Worm (Caenorhabditis elegans) whole organism, L2 larva: Measurements from ENCODE around the gene C48B4.11.

Experiments used
- F13H6.1 ChIP-seq: sonication (generic microtip); optimal IDR thresholded peaks from 2 replicates; lab custom pipeline; 2016; ENCODE audit warnings: missing genetic modification characterization, missing compliant biosample characterization
- R02D3.7 ChIP-seq: fragments of 150-350 bp; optimal IDR thresholded peaks from 2 replicates; lab custom pipeline; 2014; ENCODE audit warnings: missing biosample characterization, missing genetic modification characterization
- Y55F3AM.14 ChIP-seq: fragments of 200-800 bp; sonication (Bioruptor generic); optimal IDR thresholded peaks from 2 replicates; lab custom pipeline; 2018; ENCODE audit warnings: mild to moderate bottlenecking, missing genetic modification characterization, missing compliant biosample characterization
- ZK546.5 ChIP-seq: sonication (generic microtip); optimal IDR thresholded peaks from 2 replicates; lab custom pipeline; 2017; ENCODE audit warnings: missing biosample characterization, missing genetic modification characterization
- alr-1 ChIP-seq: fragments of 150-350 bp; optimal IDR thresholded peaks from 2 replicates; lab custom pipeline; 2014; ENCODE audit warnings: missing biosample characterization, missing genetic modification characterization
- aly-2 ChIP-seq: fragments of 150-350 bp; optimal IDR thresholded peaks from 2 replicates; lab custom pipeline; 2014; ENCODE audit warnings: missing biosample characterization, missing genetic modification characterization
- ama-1 ChIP-seq: fragments of 150-350 bp; optimal IDR thresholded peaks from 2 replicates; lab custom pipeline; 2018; ENCODE audit warnings: inconsistent platforms
- blmp-1 ChIP-seq: sonication (generic microtip); optimal IDR thresholded peaks from 2 replicates; lab custom pipeline; 2017; ENCODE audit warnings: missing genetic modification characterization, mild to moderate bottlenecking, missing compliant biosample characterization, antibody characterized with exemption, moderate library complexity; ENCODE audit not compliant: insufficient read depth
- ceh-16 ChIP-seq: fragments of 150-350 bp; optimal IDR thresholded peaks from 2 replicates; lab custom pipeline; 2014; ENCODE audit warnings: missing biosample characterization, missing genetic modification characterization
- crh-2 ChIP-seq: sonication (generic microtip); optimal IDR thresholded peaks from 2 replicates; lab custom pipeline; 2017; ENCODE audit warnings: missing biosample characterization, missing genetic modification characterization
- dmd-4 ChIP-seq: sonication (generic microtip); optimal IDR thresholded peaks from 2 replicates; lab custom pipeline; 2017; ENCODE audit warnings: missing biosample characterization, missing genetic modification characterization
- elt-1 ChIP-seq: fragments of 150-350 bp; optimal IDR thresholded peaks from 2 replicates; lab custom pipeline; 2014; ENCODE audit warnings: missing biosample characterization, missing genetic modification characterization
- elt-3 ChIP-seq: sonication (generic microtip); optimal IDR thresholded peaks from 2 replicates; lab custom pipeline; 2017; ENCODE audit warnings: missing biosample characterization, missing genetic modification characterization
- fos-1 ChIP-seq: fragments of 150-350 bp; optimal IDR thresholded peaks from 2 replicates; lab custom pipeline; 2014; ENCODE audit warnings: missing biosample characterization, missing genetic modification characterization
- gmeb-1 ChIP-seq: fragments of 150-350 bp; optimal IDR thresholded peaks from 2 replicates; lab custom pipeline; 2014; ENCODE audit warnings: missing biosample characterization, missing genetic modification characterization
- lin-11 ChIP-seq: fragments of 150-350 bp; sonication (generic microtip); optimal IDR thresholded peaks from 2 replicates; lab custom pipeline; 2014; ENCODE audit warnings: missing biosample characterization, missing genetic modification characterization, inconsistent platforms, mixed read lengths
- lin-13 ChIP-seq: fragments of 150-350 bp; optimal IDR thresholded peaks from 2 replicates; lab custom pipeline; 2014; ENCODE audit warnings: missing biosample characterization, missing genetic modification reagents, missing genetic modification characterization
- lin-39 ChIP-seq: fragments of 150-350 bp; optimal IDR thresholded peaks from 2 replicates; lab custom pipeline; 2014; ENCODE audit warnings: missing biosample characterization, missing genetic modification reagents, missing genetic modification characterization
- lsy-2 ChIP-seq, 2 experiments: fragments of 150-350 bp in 1 of 2; sonication (generic microtip) in 1 of 2; optimal IDR thresholded peaks; 2 replicates each; lab custom pipeline; 2014 to 2017; ENCODE audit warnings: missing biosample characterization in 2 of 2, missing genetic modification characterization in 2 of 2
- mab-5 ChIP-seq: fragments of 150-350 bp; optimal IDR thresholded peaks from 2 replicates; lab custom pipeline; 2014; ENCODE audit warnings: missing biosample characterization, missing genetic modification characterization
- mbf-1 ChIP-seq: sonication (generic microtip); optimal IDR thresholded peaks from 2 replicates; lab custom pipeline; 2017; ENCODE audit warnings: missing biosample characterization, missing genetic modification characterization
- mdl-1 ChIP-seq, 2 experiments: fragments of 150-350 bp in 1 of 2; sonication (generic microtip) in 1 of 2; optimal IDR thresholded peaks; 2 replicates each; lab custom pipeline; 2017; ENCODE audit warnings: missing biosample characterization in 2 of 2, missing genetic modification characterization in 2 of 2
- nhr-10 ChIP-seq: sonication (generic microtip); optimal IDR thresholded peaks from 2 replicates; lab custom pipeline; 2017; ENCODE audit warnings: missing biosample characterization, missing genetic modification characterization
- nhr-129 ChIP-seq: fragments of 150-350 bp; optimal IDR thresholded peaks from 2 replicates; lab custom pipeline; 2014; ENCODE audit warnings: missing biosample characterization, missing genetic modification characterization
- nhr-23 ChIP-seq: fragments of 150-350 bp; optimal IDR thresholded peaks from 2 replicates; lab custom pipeline; 2014; ENCODE audit warnings: missing biosample characterization, missing genetic modification reagents, missing genetic modification characterization
- nhr-237 ChIP-seq: fragments of 150-350 bp; optimal IDR thresholded peaks from 2 replicates; lab custom pipeline; 2014; ENCODE audit warnings: missing biosample characterization, missing genetic modification characterization
- nhr-25 ChIP-seq: fragments of 150-350 bp; sonication (generic microtip); optimal IDR thresholded peaks from 3 replicates; lab custom pipeline; 2014; ENCODE audit warnings: missing biosample characterization, missing genetic modification characterization
- sem-4 ChIP-seq: fragments of 150-350 bp; optimal IDR thresholded peaks from 2 replicates; lab custom pipeline; 2014; ENCODE audit warnings: missing biosample characterization, missing genetic modification reagents, missing genetic modification characterization
- skn-1 ChIP-seq: sonication (generic microtip); optimal IDR thresholded peaks from 2 replicates; lab custom pipeline; 2017; ENCODE audit warnings: missing biosample characterization, missing genetic modification characterization
- sma-3 ChIP-seq: sonication (generic microtip); optimal IDR thresholded peaks from 2 replicates; lab custom pipeline; 2016; ENCODE audit warnings: missing genetic modification reagents, missing genetic modification characterization, missing compliant biosample characterization
- sma-9 ChIP-seq, 2 experiments: fragments of 150-350 bp in 1 of 2; sonication (generic microtip) in 1 of 2; optimal IDR thresholded peaks; 2 replicates each; lab custom pipeline; 2014 to 2016; ENCODE audit warnings: missing genetic modification characterization in 2 of 2, mild to moderate bottlenecking in 1 of 2, missing biosample characterization in 1 of 2, missing compliant biosample characterization in 1 of 2, missing genetic modification reagents in 1 of 2, moderate library complexity in 1 of 2
- snpc-4 ChIP-seq: fragments of 150-350 bp; optimal IDR thresholded peaks from 2 replicates; lab custom pipeline; 2014; ENCODE audit warnings: missing biosample characterization, missing genetic modification characterization
- unc-55 ChIP-seq: fragments of 150-350 bp; sonication (generic microtip); optimal IDR thresholded peaks from 3 replicates; lab custom pipeline; 2014; ENCODE audit warnings: missing biosample characterization, missing genetic modification reagents, missing genetic modification characterization
- unc-62 ChIP-seq: fragments of 150-350 bp; optimal IDR thresholded peaks from 2 replicates; lab custom pipeline; 2014; ENCODE audit warnings: missing biosample characterization, missing genetic modification reagents, missing genetic modification characterization
- zag-1 ChIP-seq: fragments of 150-350 bp; optimal IDR thresholded peaks from 2 replicates; lab custom pipeline; 2014; ENCODE audit warnings: missing biosample characterization, missing genetic modification characterization
- ztf-1 ChIP-seq: fragments of 200-800 bp; sonication (Bioruptor generic); conservative IDR thresholded peaks from 2 replicates; pipeline ENCODE4 v1.3.6; 2022; ENCODE audit warnings: missing genetic modification characterization, missing compliant biosample characterization
- ztf-11 ChIP-seq: sonication (generic microtip); optimal IDR thresholded peaks from 2 replicates; lab custom pipeline; 2017; ENCODE audit warnings: missing biosample characterization, missing genetic modification characterization
- ztf-4 ChIP-seq: fragments of 150-350 bp; optimal IDR thresholded peaks from 2 replicates; lab custom pipeline; 2014; ENCODE audit warnings: missing biosample characterization, missing genetic modification characterization

The C48B4.11 gene

DNA sequence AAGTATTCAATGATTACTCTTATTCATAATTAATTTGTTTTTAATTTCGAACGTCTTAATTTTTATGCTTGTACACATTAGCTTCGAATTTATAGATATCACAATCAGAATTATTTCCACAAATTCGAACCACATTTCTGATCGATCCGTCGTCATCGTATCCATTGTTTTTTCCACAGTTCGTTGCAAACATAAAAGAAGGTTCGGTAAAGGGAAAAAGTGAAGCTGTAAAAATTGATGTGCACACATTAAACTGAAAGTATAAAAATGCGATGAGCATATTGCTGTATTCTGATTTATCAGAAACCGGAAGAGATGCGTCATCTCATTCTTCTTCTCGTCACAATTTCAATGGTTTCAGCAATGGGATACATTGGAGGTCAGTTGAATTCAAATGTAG is 31.1 kb upstream of the C48B4.11 start, which contains the start of gene C48B4.12:
C48B4.12 (plus strand) TSS at position 301 of the 400 bp plus-strand sequence.
- TF ChIP-seq blmp-1 (tag; lab: Kevin White, UChicago) (no peak), skn-1 (tag; lab: Kevin White, UChicago) (no peak), snpc-4 (no peak), alr-1 (tag; lab: Kevin White, UChicago) (no peak), nhr-237 (tag; lab: Kevin White, UChicago) (no peak), unc-55 (GFP tag; lab: Kevin White, UChicago) (no peak), nhr-10 (tag; lab: Kevin White, UChicago) (no peak), mdl-1 (tag; optimal IDR thresholded peaks at IDR 0.05; lab: Kevin White, UChicago) (no peak), lin-39 (tag; lab: Kevin White, UChicago) (no peak), nhr-129 (tag; lab: Kevin White, UChicago) (no peak), mbf-1 (tag; lab: Kevin White, UChicago) (no peak), unc-62 (GFP tag; lab: Kevin White, UChicago) (no peak), sma-9 (GFP tag; optimal IDR thresholded peaks at IDR 0.05; lab: Kevin White, UChicago) (no peak), sma-9 (tag; optimal IDR thresholded peaks at IDR 0.05; lab: Kevin White, UChicago) (no peak), ztf-1 (GFP tag; lab: Robert Waterston, UW) (no peak), aly-2 (no peak), R02D3.7 (tag; lab: Kevin White, UChicago) (no peak), nhr-25 (tag; lab: Kevin White, UChicago) (no peak), Y55F3AM.14 (GFP tag; lab: Kevin White, UChicago) (no peak), elt-3 (tag; lab: Kevin White, UChicago) (no peak), ceh-16 (tag; lab: Kevin White, UChicago) (no peak)

DNA sequence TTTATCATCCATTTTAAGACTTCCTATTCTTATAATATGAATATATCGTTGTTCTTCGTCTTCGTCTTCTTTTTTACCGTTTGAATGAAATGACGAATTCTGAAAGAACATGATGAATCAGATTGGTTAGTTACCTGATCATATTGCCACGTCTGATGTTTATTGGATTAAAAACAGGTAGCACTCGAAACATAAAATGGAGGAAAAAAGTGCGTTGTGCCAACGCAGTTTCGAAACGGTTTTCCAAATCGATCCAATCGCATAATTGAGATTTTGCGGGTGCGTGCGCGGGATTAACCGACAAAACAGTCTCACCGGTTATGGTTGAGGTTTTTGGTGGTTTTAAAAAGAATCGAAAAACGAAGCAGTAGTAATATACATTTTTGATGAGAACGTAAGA is 29.6 kb upstream of the C48B4.11 start, which contains the start of gene rom-2:
rom-2 (minus strand) TSS at position 101 of the 400 bp plus-strand sequence.
- no peak for TF ChIP-seq ZK546.5 (tag; lab: Kevin White, UChicago)

DNA sequence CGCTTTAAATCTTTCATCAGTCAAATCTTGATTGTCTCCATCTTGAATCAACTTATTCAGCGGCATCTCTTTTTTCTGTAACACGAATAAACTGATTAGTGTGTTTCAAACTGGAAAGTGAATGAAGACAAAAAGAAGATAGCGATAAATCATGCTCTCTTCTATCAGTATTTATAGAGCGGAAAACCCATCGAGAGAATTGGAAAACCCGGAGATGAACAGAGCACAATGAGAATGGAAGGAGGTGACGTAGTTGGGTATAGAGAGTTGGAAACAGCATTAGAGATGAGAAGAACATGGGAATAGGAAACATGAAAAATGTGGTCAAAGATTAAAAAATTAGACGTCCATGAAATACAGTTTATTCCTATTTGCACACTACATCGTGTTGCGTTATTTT is 26.2 kb upstream of the C48B4.11 start, which contains the start of gene acox-1.5:
acox-1.5 (minus strand) TSS at position 75 of the 400 bp plus-strand sequence.
- peak; percentile 83 for TF ChIP-seq fos-1 (tag; lab: Kevin White, UChicago)
- TF ChIP-seq dmd-4 (tag; lab: Kevin White, UChicago): no peak
- no peak for TF ChIP-seq zag-1
- TF ChIP-seq sma-9 (GFP tag; optimal IDR thresholded peaks at IDR 0.05; lab: Kevin White, UChicago): peak; percentile 31
- no peak for TF ChIP-seq sma-9 (tag; optimal IDR thresholded peaks at IDR 0.05; lab: Kevin White, UChicago)
- TF ChIP-seq aly-2: no peak

- TF ChIP-seq sma-9 (GFP tag; optimal IDR thresholded peaks at IDR 0.05; lab: Kevin White, UChicago) (peak; percentile 82), sma-9 (tag; optimal IDR thresholded peaks at IDR 0.05; lab: Kevin White, UChicago) (no peak), crh-2 (tag; lab: Kevin White, UChicago) (peak; percentile 44), snpc-4 (no peak), fos-1 (tag; lab: Kevin White, UChicago) (peak; percentile 84)
Measured at ce11 chrIII:9590212-9590611, 24.3 kb upstream of the C48B4.11 start.

ce11 chrIII:9585314-9585713 is 19.4 kb upstream of the C48B4.11 start:
- TF ChIP-seq crh-2 (tag; lab: Kevin White, UChicago) (no peak), lin-11 (tag; lab: Kevin White, UChicago) (no peak), elt-1 (tag; lab: Kevin White, UChicago) (no peak), sem-4 (peak; percentile 7), ZK546.5 (tag; lab: Kevin White, UChicago) (no peak), nhr-23 (tag; lab: Kevin White, UChicago) (no peak), elt-3 (tag; lab: Kevin White, UChicago) (no peak), fos-1 (tag; lab: Kevin White, UChicago) (no peak), ztf-4 (tag; lab: Kevin White, UChicago) (no peak), ztf-11 (tag; lab: Kevin White, UChicago) (no peak), ceh-16 (tag; lab: Kevin White, UChicago) (no peak), lin-13 (no peak), ama-1 (lab: Kevin White, UChicago) (no peak), sma-9 (GFP tag; optimal IDR thresholded peaks at IDR 0.05; lab: Kevin White, UChicago) (peak; percentile 28), sma-9 (tag; optimal IDR thresholded peaks at IDR 0.05; lab: Kevin White, UChicago) (no peak), unc-62 (GFP tag; lab: Kevin White, UChicago) (no peak), nhr-129 (tag; lab: Kevin White, UChicago) (no peak), gmeb-1 (tag; lab: Kevin White, UChicago) (no peak), mab-5 (tag; lab: Kevin White, UChicago) (no peak), sma-3 (GFP tag; lab: Kevin White, UChicago) (no peak), blmp-1 (tag; lab: Kevin White, UChicago) (no peak), nhr-10 (tag; lab: Kevin White, UChicago) (no peak), lsy-2 (tag; optimal IDR thresholded peaks at IDR 0.05; lab: Kevin White, UChicago) (peak; percentile 8 to 40), F13H6.1 (tag; lab: Kevin White, UChicago) (no peak)
